Worm (Caenorhabditis elegans) whole organism, young adult: Measurements from ENCODE around the gene C07A9.9.
A peak's percentile ranks its signal among the peaks of the same experiment; 100 is the strongest.

Source experiments
- B0019.2 ChIP-seq: fragments of 200-800 bp; sonication (Bioruptor generic); conservative IDR thresholded peaks from 2 replicates; pipeline ENCODE4 v1.3.6; 2022; ENCODE audit warnings: missing genetic modification reagents, missing genetic modification characterization, missing compliant biosample characterization
- B0035.1 ChIP-seq: sonication (generic microtip); optimal IDR thresholded peaks from 2 replicates; lab custom pipeline; 2016; ENCODE audit warnings: missing genetic modification characterization, mild to moderate bottlenecking, missing compliant biosample characterization, missing genotype, missing genetic modification reagents
- C06A6.2 ChIP-seq: fragments of 200-800 bp; sonication (Bioruptor generic); conservative IDR thresholded peaks from 2 replicates; pipeline ENCODE4 v1.3.6; 2022; ENCODE audit warnings: missing genetic modification characterization, missing compliant biosample characterization
- C17E4.6 ChIP-seq: fragments of 200-800 bp; sonication (Bioruptor generic); IDR thresholded peaks from 2 replicates; pipeline ENCODE4 v1.3.6; 2022; ENCODE audit warnings: missing genetic modification reagents, missing genetic modification characterization, missing compliant biosample characterization
- D2030.7 ChIP-seq: fragments of 200-800 bp; sonication (Bioruptor generic); IDR thresholded peaks from 2 replicates; pipeline ENCODE4 v1.3.6; 2022; ENCODE audit warnings: missing genetic modification reagents, missing genetic modification characterization, missing compliant biosample characterization
- F52B5.7 ChIP-seq: sonication (generic microtip); optimal IDR thresholded peaks from 2 replicates; lab custom pipeline; 2016; ENCODE audit warnings: mild to moderate bottlenecking, missing genetic modification characterization, missing compliant biosample characterization
- F55B11.4 ChIP-seq: sonication (generic microtip); optimal IDR thresholded peaks from 2 replicates; lab custom pipeline; 2016; ENCODE audit warnings: missing compliant biosample characterization, missing genetic modification characterization, borderline replicate concordance; ENCODE audit not compliant: insufficient read depth
- F57C9.4 ChIP-seq: sonication (generic microtip); optimal IDR thresholded peaks from 2 replicates; lab custom pipeline; 2017; ENCODE audit warnings: mild to moderate bottlenecking, missing genetic modification characterization, missing compliant biosample characterization
- Y53F4B.3 ChIP-seq: fragments of 200-800 bp; sonication (Bioruptor generic); IDR thresholded peaks from 2 replicates; pipeline ENCODE4 v1.3.6; 2022; ENCODE audit warnings: missing genetic modification reagents, missing genetic modification characterization, missing compliant biosample characterization
- Y67H2A.10 ChIP-seq: fragments of 200-800 bp; sonication (Bioruptor generic); conservative IDR thresholded peaks from 2 replicates; pipeline ENCODE4 v1.3.6; 2022; ENCODE audit warnings: missing genetic modification reagents, missing genetic modification characterization, missing compliant biosample characterization
- ZK185.1 ChIP-seq: sonication (generic microtip); optimal IDR thresholded peaks from 2 replicates; lab custom pipeline; 2016; ENCODE audit warnings: mild to moderate bottlenecking, missing genetic modification characterization, missing compliant biosample characterization; ENCODE audit not compliant: poor library complexity, severe bottlenecking
- akir-1 ChIP-seq: fragments of 200-800 bp; sonication (Bioruptor generic); optimal IDR thresholded peaks from 2 replicates; lab custom pipeline; 2018; ENCODE audit warnings: mild to moderate bottlenecking, missing genetic modification characterization, moderate library complexity, missing compliant biosample characterization
- attf-3 ChIP-seq: fragments of 200-800 bp; sonication (Bioruptor generic); conservative IDR thresholded peaks from 2 replicates; pipeline ENCODE4 v1.3.6; 2022; ENCODE audit warnings: missing genetic modification reagents, missing genetic modification characterization, missing compliant biosample characterization
- attf-6 ChIP-seq: fragments of 200-800 bp; sonication (Bioruptor generic); IDR thresholded peaks from 2 replicates; pipeline ENCODE4 v1.3.6; 2022; ENCODE audit warnings: missing genetic modification reagents, missing genetic modification characterization, missing compliant biosample characterization
- bed-1 ChIP-seq: fragments of 200-800 bp; sonication (Bioruptor generic); IDR thresholded peaks from 2 replicates; pipeline ENCODE4 v1.3.6; 2022; ENCODE audit warnings: missing genetic modification reagents, missing genetic modification characterization, missing compliant biosample characterization
- ccch-3 ChIP-seq: fragments of 200-800 bp; sonication (Bioruptor generic); optimal IDR thresholded peaks from 2 replicates; lab custom pipeline; 2018; ENCODE audit warnings: mild to moderate bottlenecking, missing genetic modification characterization, missing compliant biosample characterization
- ceh-58 ChIP-seq: fragments of 200-800 bp; sonication (Bioruptor generic); IDR thresholded peaks from 2 replicates; pipeline ENCODE4 v1.3.6; 2022; ENCODE audit warnings: missing genetic modification characterization, missing compliant biosample characterization
- ceh-91 ChIP-seq: fragments of 200-800 bp; sonication (Bioruptor generic); IDR thresholded peaks from 2 replicates; pipeline ENCODE4 v1.3.6; 2022; ENCODE audit warnings: missing genetic modification reagents, missing genetic modification characterization, missing compliant biosample characterization
- chd-7 ChIP-seq: sonication (generic microtip); optimal IDR thresholded peaks from 2 replicates; lab custom pipeline; 2016; ENCODE audit warnings: mild to moderate bottlenecking, missing genetic modification characterization, moderate library complexity, missing compliant biosample characterization
- die-1 ChIP-seq: sonication (generic microtip); optimal IDR thresholded peaks from 2 replicates; lab custom pipeline; 2016; ENCODE audit warnings: missing genotype, mild to moderate bottlenecking, missing genetic modification characterization, missing compliant biosample characterization
- dox-1 ChIP-seq: fragments of 200-800 bp; sonication (Bioruptor generic); IDR thresholded peaks from 2 replicates; pipeline ENCODE4 v1.3.6; 2022; ENCODE audit warnings: missing genetic modification reagents, missing genetic modification characterization, missing compliant biosample characterization
- dpff-1 ChIP-seq: sonication (generic microtip); optimal IDR thresholded peaks from 2 replicates; lab custom pipeline; 2017; ENCODE audit warnings: mild to moderate bottlenecking, missing genetic modification characterization, missing compliant biosample characterization
- egl-18 ChIP-seq: fragments of 200-800 bp; sonication (Bioruptor generic); IDR thresholded peaks from 2 replicates; pipeline ENCODE4 v1.3.6; 2022; ENCODE audit warnings: missing genetic modification reagents, missing genetic modification characterization, missing compliant biosample characterization
- ekl-4 ChIP-seq: fragments of 200-800 bp; sonication (Bioruptor generic); IDR thresholded peaks from 2 replicates; pipeline ENCODE4 v1.3.6; 2022; ENCODE audit warnings: missing genetic modification reagents, missing genetic modification characterization, missing compliant biosample characterization
- ets-4 ChIP-seq: fragments of 200-800 bp; sonication (Bioruptor generic); optimal IDR thresholded peaks from 2 replicates; lab custom pipeline; 2018; ENCODE audit warnings: mild to moderate bottlenecking, missing genetic modification characterization, missing compliant biosample characterization
- him-1 ChIP-seq: sonication (generic microtip); optimal IDR thresholded peaks from 2 replicates; lab custom pipeline; 2016; ENCODE audit warnings: missing genotype, missing genetic modification reagents, missing genetic modification characterization, missing compliant biosample characterization
- hmg-1.2 ChIP-seq: fragments of 200-800 bp; sonication (Bioruptor generic); IDR thresholded peaks from 2 replicates; pipeline ENCODE4 v1.3.6; 2022; ENCODE audit warnings: missing genetic modification reagents, missing genetic modification characterization, missing compliant biosample characterization
- hmg-20 ChIP-seq: fragments of 200-800 bp; sonication (Bioruptor generic); IDR thresholded peaks from 2 replicates; pipeline ENCODE4 v1.3.6; 2022; ENCODE audit warnings: missing genetic modification reagents, missing genetic modification characterization, missing compliant biosample characterization
- hrde-1 ChIP-seq: sonication (generic microtip); optimal IDR thresholded peaks from 2 replicates; lab custom pipeline; 2016; ENCODE audit warnings: missing genetic modification characterization, mild to moderate bottlenecking, missing compliant biosample characterization, moderate library complexity, missing genotype, missing genetic modification reagents, borderline replicate concordance
- let-526 ChIP-seq: fragments of 200-800 bp; sonication (Bioruptor generic); IDR thresholded peaks from 2 replicates; pipeline ENCODE4 v1.3.6; 2022; ENCODE audit warnings: missing genetic modification reagents, missing genetic modification characterization, missing compliant biosample characterization
- lin-26 ChIP-seq: fragments of 200-800 bp; sonication (Bioruptor generic); IDR thresholded peaks from 2 replicates; pipeline ENCODE4 v1.3.6; 2022; ENCODE audit warnings: missing genetic modification reagents, missing genetic modification characterization, missing compliant biosample characterization
- lin-35 ChIP-seq, 3 experiments: fragments of 150-350 bp in 2 of 3; sonication (generic microtip) in 1 of 3; optimal IDR thresholded peaks; 2 replicates each; lab custom pipeline; 2014 to 2018; ENCODE audit warnings: missing biosample characterization in 3 of 3, missing genetic modification characterization in 3 of 3, missing genetic modification reagents in 3 of 3
- lin-54 ChIP-seq: fragments of 200-800 bp; sonication (Bioruptor generic); optimal IDR thresholded peaks from 2 replicates; lab custom pipeline; 2018; ENCODE audit warnings: mild to moderate bottlenecking, missing genetic modification characterization, missing compliant biosample characterization
- lsl-1 ChIP-seq: fragments of 200-800 bp; sonication (Bioruptor generic); optimal IDR thresholded peaks from 2 replicates; lab custom pipeline; 2018; ENCODE audit warnings: mild to moderate bottlenecking, missing genetic modification characterization, moderate library complexity, missing compliant biosample characterization
- madf-6 ChIP-seq: fragments of 200-800 bp; sonication (Bioruptor generic); IDR thresholded peaks from 2 replicates; pipeline ENCODE4 v1.3.6; 2022; ENCODE audit warnings: missing genetic modification reagents, missing genetic modification characterization, missing compliant biosample characterization
- mel-28 ChIP-seq: sonication (generic microtip); optimal IDR thresholded peaks from 2 replicates; lab custom pipeline; 2016; ENCODE audit warnings: borderline replicate concordance, mild to moderate bottlenecking, missing genetic modification characterization, missing compliant biosample characterization
- mxl-1 ChIP-seq: sonication (generic microtip); optimal IDR thresholded peaks from 2 replicates; lab custom pipeline; 2016; ENCODE audit warnings: missing genetic modification characterization, missing compliant biosample characterization
- nfya-1 ChIP-seq: sonication (generic microtip); optimal IDR thresholded peaks from 2 replicates; lab custom pipeline; 2017; ENCODE audit warnings: antibody characterized with exemption, missing compliant biosample characterization, missing genetic modification characterization, borderline replicate concordance; ENCODE audit not compliant: insufficient read depth
- nhr-27 ChIP-seq: fragments of 200-800 bp; sonication (Bioruptor generic); optimal IDR thresholded peaks from 2 replicates; lab custom pipeline; 2018; ENCODE audit warnings: mild to moderate bottlenecking, missing genetic modification characterization, moderate library complexity, missing compliant biosample characterization
- pbrm-1 ChIP-seq: fragments of 200-800 bp; sonication (Bioruptor generic); IDR thresholded peaks from 2 replicates; pipeline ENCODE4 v1.3.6; 2022; ENCODE audit warnings: missing genetic modification reagents, missing genetic modification characterization, missing compliant biosample characterization
- rec-8 ChIP-seq, 2 experiments: sonication (generic microtip); optimal IDR thresholded peaks; 2 replicates each; lab custom pipeline; 2016; ENCODE audit warnings: mild to moderate bottlenecking in 2 of 2, missing genetic modification characterization in 2 of 2, missing genetic modification reagents in 2 of 2, missing genotype in 2 of 2, missing biosample characterization in 1 of 2, missing compliant biosample characterization in 1 of 2, moderate library complexity in 1 of 2
- repo-1 ChIP-seq: sonication (generic microtip); optimal IDR thresholded peaks from 2 replicates; lab custom pipeline; 2017; ENCODE audit warnings: mild to moderate bottlenecking, missing genetic modification characterization, missing compliant biosample characterization
- snpc-4 ChIP-seq, 5 experiments: fragments of 150-350 bp in 1 of 5; sonication (generic microtip) in 4 of 5; optimal IDR thresholded peaks; 2 replicates each; lab custom pipeline; 2014 to 2018; ENCODE audit warnings: missing genetic modification characterization in 5 of 5, missing biosample characterization in 3 of 5, antibody characterized with exemption in 2 of 5, mild to moderate bottlenecking in 2 of 5, missing compliant biosample characterization in 2 of 5, missing genotype in 2 of 5, moderate library complexity in 2 of 5, missing genetic modification reagents in 1 of 5
- tlf-1 ChIP-seq: fragments of 200-800 bp; sonication (Bioruptor generic); optimal IDR thresholded peaks from 2 replicates; lab custom pipeline; 2018; ENCODE audit warnings: mild to moderate bottlenecking, missing genetic modification characterization, missing compliant biosample characterization
- unc-130 ChIP-seq: sonication (generic microtip); optimal IDR thresholded peaks from 2 replicates; lab custom pipeline; 2016; ENCODE audit warnings: missing genetic modification reagents, missing genetic modification characterization, missing compliant biosample characterization
- unc-62 ChIP-seq: fragments of 150-350 bp; optimal IDR thresholded peaks from 2 replicates; lab custom pipeline; 2014; ENCODE audit warnings: missing biosample characterization, missing genetic modification reagents, missing genetic modification characterization
- ztf-26 ChIP-seq: sonication (generic microtip); optimal IDR thresholded peaks from 2 replicates; lab custom pipeline; 2017; ENCODE audit warnings: missing genetic modification characterization, missing compliant biosample characterization

C07A9.9 gene

ce11 chrIII:9616933-9617332 lies 50.5 kb downstream of the C07A9.9 start (continued):
- peak; percentile 97 for TF ChIP-seq ekl-4 (GFP tag; lab: Robert Waterston, UW)
- TF ChIP-seq B0019.2, result peak; percentile 99
- no peak for TF ChIP-seq nhr-27 (tag; lab: Kevin White, UChicago)
- TF ChIP-seq madf-6 (GFP tag; lab: Robert Waterston, UW), result peak; percentile 100
- TF ChIP-seq chd-7 (tag; lab: Kevin White, UChicago), result no peak
- TF ChIP-seq Y53F4B.3 (GFP tag; lab: Robert Waterston, UW), result peak; percentile 73
- TF ChIP-seq F57C9.4 (tag; lab: Kevin White, UChicago), result no peak
- TF ChIP-seq C17E4.6 (GFP tag; lab: Robert Waterston, UW), result peak; percentile 98
- peak; percentile 52 for TF ChIP-seq snpc-4 (GFP tag; optimal IDR thresholded peaks at IDR 0.05; lab: Kevin White, UChicago)
- TF ChIP-seq snpc-4 (tag; optimal IDR thresholded peaks at IDR 0.05; lab: Kevin White, UChicago), result peak; percentile 54 to 86 (median 70)
- TF ChIP-seq egl-18 (GFP tag; lab: Robert Waterston, UW), result 0 out of 2 replicates have a peak, but pooled peaks have one; percentile 49
- TF ChIP-seq C06A6.2 (GFP tag; lab: Robert Waterston, UW), result no peak
- no peak for TF ChIP-seq dpff-1 (tag; lab: Kevin White, UChicago)
- TF ChIP-seq nfya-1, result no peak
- TF ChIP-seq tlf-1, result peak; percentile 98
- TF ChIP-seq lin-26, result peak; percentile 87
- TF ChIP-seq unc-130, result peak; percentile 95
- TF ChIP-seq dox-1 (GFP tag; lab: Robert Waterston, UW), result peak; percentile 98
- peak; percentile 56 to 92 (median 88) for TF ChIP-seq lin-35 (GFP tag; optimal IDR thresholded peaks at IDR 0.05; lab: Kevin White, UChicago)
- peak; percentile 91 for TF ChIP-seq hrde-1
- no peak for TF ChIP-seq ztf-26 (tag; lab: Kevin White, UChicago)
- TF ChIP-seq ZK185.1, result peak; percentile 69
- TF ChIP-seq repo-1 (tag; lab: Kevin White, UChicago), result peak; percentile 72
- peak; percentile 72 for TF ChIP-seq attf-3
- peak; percentile 81; the same call in 1 of the 2 replicates for TF ChIP-seq Y67H2A.10 (GFP tag; lab: Robert Waterston, UW)
- no peak for TF ChIP-seq let-526
- TF ChIP-seq die-1 (tag; lab: Kevin White, UChicago), result peak; percentile 16
- 0 out of 2 replicates have a peak, but pooled peaks have one; percentile 25 for TF ChIP-seq bed-1 (GFP tag; lab: Robert Waterston, UW)
- TF ChIP-seq ccch-3 (GFP tag; lab: Kevin White, UChicago), result no peak
- TF ChIP-seq ets-4 (GFP tag; lab: Kevin White, UChicago), result no peak
- no peak for TF ChIP-seq ceh-58 (GFP tag; lab: Robert Waterston, UW)
- peak; percentile 87 for TF ChIP-seq him-1 (tag; lab: Kevin White, UChicago)
- TF ChIP-seq lsl-1 (GFP tag; lab: Kevin White, UChicago), result peak; percentile 96
- TF ChIP-seq mxl-1, result no peak
- no peak for TF ChIP-seq akir-1 (GFP tag; lab: Kevin White, UChicago)
- TF ChIP-seq pbrm-1 (GFP tag; lab: Robert Waterston, UW), result peak; percentile 94
- TF ChIP-seq D2030.7 (GFP tag; lab: Robert Waterston, UW), result peak; percentile 99
- peak in 1 of 2 experiments; percentile 17 for TF ChIP-seq rec-8 (tag; optimal IDR thresholded peaks at IDR 0.05; lab: Kevin White, UChicago)
- peak; percentile 100 for TF ChIP-seq ceh-91 (GFP tag; lab: Robert Waterston, UW)
- peak; percentile 97 for TF ChIP-seq lin-54 (GFP tag; lab: Kevin White, UChicago)
- peak; percentile 86 for TF ChIP-seq hmg-20
- TF ChIP-seq attf-6 (GFP tag; lab: Robert Waterston, UW), result peak; percentile 91
- no peak for TF ChIP-seq unc-62
- TF ChIP-seq F52B5.7, result no peak
- peak; percentile 85 for TF ChIP-seq hmg-1.2 (GFP tag; lab: Robert Waterston, UW)
- TF ChIP-seq B0035.1, result no peak
- TF ChIP-seq F55B11.4 (tag; lab: Kevin White, UChicago), result no peak
- TF ChIP-seq mel-28 (tag; lab: Kevin White, UChicago), result no peak
